Fruit fly (Drosophila melanogaster) whole organism, embryonic: Measurements from ENCODE around the gene CG11674.

Experiments
- CG10209 ChIP-seq: fragments of 200-800 bp; sonication (Bioruptor generic); optimal IDR thresholded peaks from 3 replicates; lab custom pipeline; 2017; ENCODE audit warnings: missing biosample characterization, mild to moderate bottlenecking, missing genetic modification characterization, missing genetic modification reagents
- CG10267 ChIP-seq: fragments of 200-800 bp; sonication (Bioruptor generic); optimal IDR thresholded peaks from 2 replicates; lab custom pipeline; 2018; ENCODE audit warnings: missing biosample characterization, mild to moderate bottlenecking, missing genetic modification characterization, moderate library complexity
- CG10321 ChIP-seq: fragments of 200-800 bp; sonication (Bioruptor generic); IDR thresholded peaks from 2 replicates; pipeline ENCODE4 v1.3.6; 2022; ENCODE audit warnings: missing biosample characterization, missing genetic modification characterization
- CG10366 ChIP-seq: fragments of 200-800 bp; sonication (Bioruptor generic); IDR thresholded peaks from 2 replicates; pipeline ENCODE4 v1.3.6; 2022; ENCODE audit warnings: missing biosample characterization, missing genetic modification characterization
- CG10565 ChIP-seq: fragments of 200-800 bp; sonication (Bioruptor generic); optimal IDR thresholded peaks from 3 replicates; lab custom pipeline; 2016; ENCODE audit warnings: missing biosample characterization, mild to moderate bottlenecking, missing genetic modification characterization
- CG10979 ChIP-seq: fragments of 200-800 bp; sonication (Bioruptor generic); optimal IDR thresholded peaks from 2 replicates; lab custom pipeline; 2018; ENCODE audit warnings: missing biosample characterization, mild to moderate bottlenecking, missing genetic modification characterization, moderate library complexity
- CG11696 ChIP-seq: fragments of 200-800 bp; sonication (Bioruptor generic); IDR thresholded peaks from 2 replicates; pipeline ENCODE4 v1.3.6; 2022; ENCODE audit warnings: missing biosample characterization, missing genetic modification characterization
- CG12219 ChIP-seq: fragments of 200-800 bp; sonication (Bioruptor generic); optimal IDR thresholded peaks from 3 replicates; lab custom pipeline; 2018; ENCODE audit warnings: missing biosample characterization, mild to moderate bottlenecking, missing genetic modification characterization
- CG1603 ChIP-seq: fragments of 200-800 bp; sonication (Bioruptor generic); optimal IDR thresholded peaks from 2 replicates; lab custom pipeline; 2019; ENCODE audit warnings: missing biosample characterization, mild to moderate bottlenecking, missing genetic modification characterization, moderate library complexity
- CG1647 ChIP-seq: fragments of 200-800 bp; sonication (Bioruptor generic); optimal IDR thresholded peaks from 3 replicates; lab custom pipeline; 2016; ENCODE audit warnings: missing biosample characterization, missing genetic modification characterization
- CG16779 ChIP-seq: fragments of 200-800 bp; sonication (Bioruptor generic); IDR thresholded peaks from 2 replicates; pipeline ENCODE4 v1.3.6; 2022; ENCODE audit warnings: missing biosample characterization, missing genetic modification characterization
- CG16863 ChIP-seq: fragments of 200-800 bp; sonication (Bioruptor generic); optimal IDR thresholded peaks from 3 replicates; lab custom pipeline; 2016; ENCODE audit warnings: missing biosample characterization, missing genetic modification characterization
- CG17328 ChIP-seq: fragments of 200-800 bp; sonication (Bioruptor generic); IDR thresholded peaks from 2 replicates; pipeline ENCODE4 v1.3.6; 2022; ENCODE audit warnings: missing biosample characterization, missing genetic modification characterization
- CG17359 ChIP-seq: fragments of 200-800 bp; sonication (Bioruptor generic); optimal IDR thresholded peaks from 3 replicates; lab custom pipeline; 2018; ENCODE audit warnings: missing biosample characterization, mild to moderate bottlenecking, missing genetic modification characterization, moderate library complexity
- CG1832 ChIP-seq: fragments of 200-800 bp; sonication (Bioruptor generic); optimal IDR thresholded peaks from 2 replicates; lab custom pipeline; 2017; ENCODE audit warnings: missing biosample characterization, mild to moderate bottlenecking, missing genetic modification characterization, inconsistent platforms
- CG18619 ChIP-seq: fragments of 200-800 bp; sonication (Bioruptor generic); optimal IDR thresholded peaks from 3 replicates; lab custom pipeline; 2017; ENCODE audit warnings: missing biosample characterization, mild to moderate bottlenecking, missing genetic modification characterization
- CG18764 ChIP-seq: fragments of 200-800 bp; sonication (Bioruptor generic); optimal IDR thresholded peaks from 3 replicates; lab custom pipeline; 2016; ENCODE audit warnings: missing biosample characterization, missing genetic modification characterization
- CG32532 ChIP-seq: fragments of 200-800 bp; sonication (Bioruptor generic); IDR thresholded peaks from 2 replicates; pipeline ENCODE4 v1.3.6; 2022; ENCODE audit warnings: missing biosample characterization, missing genetic modification characterization
- CG32767 ChIP-seq: fragments of 200-800 bp; sonication (Bioruptor generic); IDR thresholded peaks from 2 replicates; pipeline ENCODE4 v1.3.6; 2022; ENCODE audit warnings: missing biosample characterization, missing genetic modification characterization
- CG4617 ChIP-seq: fragments of 200-800 bp; sonication (Bioruptor generic); optimal IDR thresholded peaks from 3 replicates; lab custom pipeline; 2016; ENCODE audit warnings: missing biosample characterization, missing genetic modification characterization, borderline replicate concordance
- CG7928 ChIP-seq: fragments of 200-800 bp; sonication (Bioruptor generic); optimal IDR thresholded peaks from 2 replicates; lab custom pipeline; 2017; ENCODE audit warnings: missing biosample characterization, mild to moderate bottlenecking, missing genetic modification characterization
- CG9609 ChIP-seq: fragments of 200-800 bp; sonication (Bioruptor generic); optimal IDR thresholded peaks from 3 replicates; lab custom pipeline; 2016; ENCODE audit warnings: missing biosample characterization, missing genetic modification characterization
- Hand ChIP-seq: fragments of 200-800 bp; sonication (Bioruptor generic); optimal IDR thresholded peaks from 2 replicates; lab custom pipeline; 2017; ENCODE audit warnings: mild to moderate bottlenecking, missing biosample characterization, missing genetic modification reagents, missing genetic modification characterization
- Hmx ChIP-seq: fragments of 200-800 bp; sonication (Bioruptor generic); optimal IDR thresholded peaks from 2 replicates; lab custom pipeline; 2016; ENCODE audit warnings: missing biosample characterization, missing genetic modification characterization
- NC2β ChIP-seq: fragments of 200-800 bp; sonication (Bioruptor generic); optimal IDR thresholded peaks from 2 replicates; lab custom pipeline; 2016; ENCODE audit warnings: missing biosample characterization, missing genetic modification characterization
- Pdp1 ChIP-seq, 2 experiments: fragments of 200-800 bp; sonication (Bioruptor generic); optimal IDR thresholded peaks; 3 replicates each; lab custom pipeline; 2016; ENCODE audit warnings: missing biosample characterization in 2 of 2, missing genetic modification characterization in 2 of 2, mild to moderate bottlenecking in 1 of 2, moderate library complexity in 1 of 2
- Ravus ChIP-seq: fragments of 200-800 bp; sonication (Bioruptor generic); IDR thresholded peaks from 2 replicates; pipeline ENCODE4 v1.3.6; 2022; ENCODE audit warnings: missing biosample characterization, missing genetic modification characterization
- Sry-β ChIP-seq: fragments of 200-800 bp; sonication (Bioruptor generic); optimal IDR thresholded peaks from 2 replicates; lab custom pipeline; 2018; ENCODE audit warnings: missing biosample characterization, mild to moderate bottlenecking, missing genetic modification characterization, moderate library complexity
- Taf1 ChIP-seq: fragments of 200-800 bp; sonication (Bioruptor generic); IDR thresholded peaks from 2 replicates; pipeline ENCODE4 v1.3.6; 2022; ENCODE audit warnings: missing biosample characterization, missing genetic modification characterization
- abd-A ChIP-seq: fragments of 200-800 bp; sonication (Bioruptor generic); optimal IDR thresholded peaks from 3 replicates; lab custom pipeline; 2019; ENCODE audit warnings: missing biosample characterization, mild to moderate bottlenecking, missing genetic modification characterization, moderate library complexity
- al ChIP-seq: fragments of 200-800 bp; sonication (Bioruptor generic); IDR thresholded peaks from 2 replicates; pipeline ENCODE4 v1.3.6; 2022; ENCODE audit warnings: missing biosample characterization, missing genetic modification characterization
- bcd ChIP-seq: fragments of 200-800 bp; sonication (Bioruptor generic); optimal IDR thresholded peaks from 2 replicates; lab custom pipeline; 2017; ENCODE audit warnings: missing biosample characterization, mild to moderate bottlenecking, missing genetic modification characterization
- btn ChIP-seq: fragments of 200-800 bp; sonication (Bioruptor generic); optimal IDR thresholded peaks from 2 replicates; lab custom pipeline; 2016; ENCODE audit warnings: missing biosample characterization, missing genetic modification characterization
- caup ChIP-seq: fragments of 200-800 bp; sonication (Bioruptor generic); optimal IDR thresholded peaks from 3 replicates; lab custom pipeline; 2017; ENCODE audit warnings: missing biosample characterization, mild to moderate bottlenecking, missing genetic modification characterization, moderate library complexity; ENCODE audit not compliant: severe bottlenecking
- cg ChIP-seq: fragments of 200-800 bp; sonication (Bioruptor generic); optimal IDR thresholded peaks from 3 replicates; lab custom pipeline; 2019; ENCODE audit warnings: missing biosample characterization, mild to moderate bottlenecking, missing genetic modification characterization, moderate library complexity
- dpn ChIP-seq, 2 experiments: fragments of 200-800 bp; sonication (Bioruptor generic); optimal IDR thresholded peaks; 3 replicates each; lab custom pipeline; 2016; ENCODE audit warnings: missing biosample characterization in 2 of 2, missing genetic modification characterization in 2 of 2
- ewg ChIP-seq: fragments of 200-800 bp; sonication (Bioruptor generic); optimal IDR thresholded peaks from 3 replicates; lab custom pipeline; 2017; ENCODE audit warnings: mild to moderate bottlenecking, missing biosample characterization, missing genetic modification reagents, missing genetic modification characterization
- fd96Cb ChIP-seq: fragments of 200-800 bp; sonication (Bioruptor generic); optimal IDR thresholded peaks from 2 replicates; lab custom pipeline; 2018; ENCODE audit warnings: missing biosample characterization, mild to moderate bottlenecking, missing genetic modification characterization, moderate library complexity
- jigr1 ChIP-seq: fragments of 200-800 bp; sonication (Bioruptor generic); IDR thresholded peaks from 3 replicates; pipeline ENCODE4 v1.3.6; 2022; ENCODE audit warnings: missing biosample characterization, missing genetic modification characterization
- luna ChIP-seq: fragments of 200-800 bp; sonication (Bioruptor generic); optimal IDR thresholded peaks from 2 replicates; lab custom pipeline; 2016; ENCODE audit warnings: missing biosample characterization, missing genetic modification characterization
- nerfin-1 ChIP-seq: fragments of 200-800 bp; sonication (Bioruptor generic); optimal IDR thresholded peaks from 3 replicates; lab custom pipeline; 2019; ENCODE audit warnings: missing biosample characterization, mild to moderate bottlenecking, missing genetic modification characterization, moderate library complexity
- odd ChIP-seq: fragments of 200-800 bp; sonication (Bioruptor generic); optimal IDR thresholded peaks from 2 replicates; lab custom pipeline; 2017; ENCODE audit warnings: missing biosample characterization, mild to moderate bottlenecking, missing genetic modification characterization
- peb ChIP-seq: fragments of 200-800 bp; sonication (Bioruptor generic); IDR thresholded peaks from 2 replicates; pipeline ENCODE4 v1.3.6; 2022; ENCODE audit warnings: missing biosample characterization, missing genetic modification characterization
- pho ChIP-seq: fragments of 200-800 bp; sonication (Bioruptor generic); optimal IDR thresholded peaks from 2 replicates; lab custom pipeline; 2016; ENCODE audit warnings: missing biosample characterization, missing genetic modification characterization
- sd ChIP-seq: fragments of 200-800 bp; sonication (Bioruptor generic); optimal IDR thresholded peaks from 3 replicates; lab custom pipeline; 2018; ENCODE audit warnings: missing biosample characterization, mild to moderate bottlenecking, missing genetic modification characterization, moderate library complexity
- seq ChIP-seq: fragments of 200-800 bp; sonication (Bioruptor generic); IDR thresholded peaks from 2 replicates; pipeline ENCODE4 v1.3.6; 2022; ENCODE audit warnings: missing biosample characterization, missing genetic modification characterization
- sug ChIP-seq: fragments of 200-800 bp; optimal IDR thresholded peaks from 2 replicates; lab custom pipeline; 2019; ENCODE audit warnings: missing biosample characterization, mild to moderate bottlenecking, missing genetic modification characterization, moderate library complexity
- tx ChIP-seq: fragments of 200-800 bp; sonication (Bioruptor generic); optimal IDR thresholded peaks from 2 replicates; lab custom pipeline; 2016; ENCODE audit warnings: missing biosample characterization, missing genetic modification characterization
- vnd ChIP-seq: fragments of 200-800 bp; sonication (Bioruptor generic); IDR thresholded peaks from 3 replicates; pipeline ENCODE4 v1.3.6; 2022; ENCODE audit warnings: missing biosample characterization, missing genetic modification characterization; ENCODE audit not compliant: partially characterized antibody

The CG11674 gene

dm6 chrX:14213509-14214154 lies 12.0 kb downstream of the CG11674 start (continued):
- TF ChIP-seq CG17359 (tag; lab: Kevin White, UChicago) (peak; percentile 44), CG10267 (peak; percentile 6), CG1603 (peak; percentile 1), sug (tag; lab: Kevin White, UChicago) (peak; percentile 14), CG11696 (GFP tag; lab: Robert Waterston, UW) (no peak), jigr1 (GFP tag; lab: Robert Waterston, UW) (no peak), bcd (peak; percentile 12), CG10321 (GFP tag; lab: Robert Waterston, UW) (no peak), CG10979 (tag; lab: Kevin White, UChicago) (peak; percentile 46), CG10565 (GFP tag; lab: Kevin White, UChicago) (no peak), dpn (GFP tag; optimal IDR thresholded peaks at IDR 0.05; lab: Kevin White, UChicago) (peak; percentile 10 to 35), caup (GFP tag; lab: Kevin White, UChicago) (no peak), odd (no peak), CG9609 (GFP tag; lab: Kevin White, UChicago) (no peak), CG1647 (GFP tag; lab: Kevin White, UChicago) (peak; percentile 3), Pdp1 (GFP tag; optimal IDR thresholded peaks at IDR 0.05; lab: Kevin White, UChicago) (peak in 1 of 2 experiments; percentile 28), CG10366 (GFP tag; lab: Robert Waterston, UW) (no peak), CG32767 (GFP tag; lab: Robert Waterston, UW) (0 out of 2 replicates have a peak, but pooled peaks have one; percentile 26), CG7928 (GFP tag; lab: Kevin White, UChicago) (no peak), ewg (GFP tag; lab: Kevin White, UChicago) (peak; percentile 7), Hand (GFP tag; lab: Kevin White, UChicago) (no peak), peb (GFP tag; lab: Robert Waterston, UW) (0 out of 2 replicates have a peak, but pooled peaks have one; percentile 15), Taf1 (GFP tag; lab: Robert Waterston, UW) (no peak), CG18619 (GFP tag; lab: Kevin White, UChicago) (peak; percentile 23), vnd (no peak), tx (GFP tag; lab: Kevin White, UChicago) (peak; percentile 15), Sry-β (no peak), luna (GFP tag; lab: Kevin White, UChicago) (no peak), CG16779 (GFP tag; lab: Robert Waterston, UW) (no peak), Ravus (no peak), CG4617 (no peak), pho (GFP tag; lab: Kevin White, UChicago) (no peak)

dm6 chrX:14212147-14212792 lies 13.4 kb downstream of the CG11674 start:
- TF ChIP-seq Hmx (GFP tag; lab: Kevin White, UChicago) (no peak), CG10209 (GFP tag; lab: Kevin White, UChicago) (no peak), cg (peak; percentile 4), abd-A (tag; lab: Kevin White, UChicago) (peak; percentile 70), CG12219 (no peak), CG10565 (GFP tag; lab: Kevin White, UChicago) (no peak), CG32532 (GFP tag; lab: Robert Waterston, UW) (peak; percentile 11; the same call in 1 of the 2 replicates), CG18764 (GFP tag; lab: Kevin White, UChicago) (no peak), sd (tag; lab: Kevin White, UChicago) (peak; percentile 96), CG16863 (no peak), Hand (GFP tag; lab: Kevin White, UChicago) (no peak), CG1832 (no peak), CG17328 (no peak), NC2β (no peak), btn (GFP tag; lab: Kevin White, UChicago) (no peak), nerfin-1 (peak; percentile 62), al (no peak), fd96Cb (tag; lab: Kevin White, UChicago) (no peak), seq (GFP tag; lab: Robert Waterston, UW) (no peak)
